Worm (Caenorhabditis elegans) whole organism, L4/young adult: ENCODE measurements around the gene elpc-3.

Source experiments
- W03F9.2 ChIP-seq: fragments of 150-350 bp; optimal IDR thresholded peaks from 2 replicates; lab custom pipeline; 2014; ENCODE audit warnings: missing biosample characterization, missing genetic modification characterization
- dao-5 ChIP-seq: sonication (generic microtip); optimal IDR thresholded peaks from 2 replicates; lab custom pipeline; 2016; ENCODE audit warnings: missing genotype, missing genetic modification characterization, moderate library complexity, missing compliant biosample characterization

DNA sequence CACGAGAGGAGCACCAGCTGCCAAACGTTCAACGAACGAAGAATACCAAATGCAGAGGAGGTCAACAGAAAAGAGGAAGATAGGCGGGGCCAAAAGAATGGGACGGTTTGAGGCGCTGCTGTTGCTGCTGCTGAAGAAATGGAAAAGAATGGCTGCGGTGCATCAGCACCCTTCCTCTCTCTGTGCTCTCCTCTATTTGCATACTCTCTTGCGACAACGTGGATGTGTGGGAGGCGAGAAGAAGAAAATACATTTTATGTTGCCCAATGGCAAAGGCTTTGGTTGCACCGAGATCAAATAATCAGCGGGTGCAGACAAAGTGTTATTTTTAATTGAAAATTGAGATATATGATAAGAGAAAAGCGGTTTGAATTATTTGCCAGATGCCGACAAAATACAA lies 22.8 kb downstream of the elpc-3 start:
- no peak for TF ChIP-seq dao-5 (tag; lab: Kevin White, UChicago)
- no peak for TF ChIP-seq W03F9.2 (tag; lab: Kevin White, UChicago)
